Fruit fly (Drosophila melanogaster): Measurements from ENCODE around the gene CG6813.
A peak's percentile ranks its signal among the peaks of the same experiment; 100 is the strongest.

CG6813 gene

DNA sequence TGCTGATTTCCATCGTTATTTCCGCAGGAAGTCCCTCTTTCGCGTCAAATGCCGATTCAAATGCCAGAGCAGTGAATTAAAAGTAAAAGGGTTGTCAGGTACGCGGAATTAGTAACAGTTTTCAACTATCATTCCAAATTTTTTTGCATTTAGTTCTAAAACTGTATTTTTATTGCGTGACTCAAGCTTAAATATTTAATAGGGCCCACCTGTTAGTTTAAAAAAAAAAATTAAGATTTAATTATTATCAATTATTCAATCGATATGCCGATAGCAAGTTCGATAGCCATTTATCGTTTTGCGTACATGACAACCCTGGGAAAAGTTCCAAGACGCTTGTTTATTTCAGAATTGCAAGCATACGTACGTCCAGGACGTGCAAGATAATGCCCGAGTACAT, 3.4 kb downstream of the CG6813 start, which contains the start of gene CG14711 (continued):
- TF ChIP-seq oc (tag; optimal IDR thresholded peaks at IDR 0.05) (peak; percentile 81), Nf-YB (GFP tag; optimal IDR thresholded peaks at IDR 0.05) (peak; percentile 67), nau (GFP tag; optimal IDR thresholded peaks at IDR 0.05) (no peak), Fer1 (GFP tag; optimal IDR thresholded peaks at IDR 0.05) (peak; percentile 88), CG17361 (GFP tag; IDR thresholded peaks at IDR 0.05) (peak; percentile 85), run (tag; optimal IDR thresholded peaks at IDR 0.05) (no peak), dimm (GFP tag; IDR thresholded peaks at IDR 0.05) (0 out of 2 replicates have a peak, but pooled peaks have one; percentile 34), sr (GFP tag; IDR thresholded peaks at IDR 0.05) (no peak), CG31388 (GFP tag; optimal IDR thresholded peaks at IDR 0.05) (peak; percentile 62), crp (GFP tag; optimal IDR thresholded peaks at IDR 0.05) (peak in 1 of 2 experiments; percentile 52), ERR (GFP tag; optimal IDR thresholded peaks at IDR 0.05) (no peak), Dref (GFP tag; IDR thresholded peaks at IDR 0.05) (peak; percentile 77), NK7.1 (GFP tag; optimal IDR thresholded peaks at IDR 0.05) (no peak), caup (GFP tag; optimal IDR thresholded peaks at IDR 0.05; ENCODE audit: severe bottlenecking) (peak; percentile 83), dati (GFP tag; IDR thresholded peaks at IDR 0.05) (no peak; the same call in 1 of the 2 replicates), Nf-YA (GFP tag; IDR thresholded peaks at IDR 0.05) (peak; percentile 72), prd (optimal IDR thresholded peaks at IDR 0.05) (no peak), prd (GFP tag; IDR thresholded peaks at IDR 0.05) (peak; percentile 85), hbn (GFP tag; IDR thresholded peaks at IDR 0.05; ENCODE audit: partially characterized antibody) (peak; percentile 82), Taf1 (GFP tag; IDR thresholded peaks at IDR 0.05) (peak; percentile 51), CG10462 (GFP tag; optimal IDR thresholded peaks at IDR 0.05) (peak; percentile 83), Fer3 (tag; optimal IDR thresholded peaks at IDR 0.05) (peak; percentile 84), gro (GFP tag; optimal IDR thresholded peaks at IDR 0.05) (peak; percentile 43), Gug (GFP tag; IDR thresholded peaks at IDR 0.05) (peak; percentile 72; the same call in 3 of the 4 replicates), grau (tag; optimal IDR thresholded peaks at IDR 0.05) (peak; percentile 85), CG14441 (GFP tag; IDR thresholded peaks at IDR 0.05) (peak; percentile 84), zf30C (GFP tag; optimal IDR thresholded peaks at IDR 0.05) (no peak), luna (GFP tag; optimal IDR thresholded peaks at IDR 0.05) (no peak), CG7928 (GFP tag; optimal IDR thresholded peaks at IDR 0.05) (peak; percentile 14), CG1529 (GFP tag; optimal IDR thresholded peaks at IDR 0.05) (peak; percentile 69), Meics (GFP tag; optimal IDR thresholded peaks at IDR 0.05) (peak; percentile 79), Blimp-1 (GFP tag; optimal IDR thresholded peaks at IDR 0.05) (no peak), jing (GFP tag; optimal IDR thresholded peaks at IDR 0.05) (no peak), aop (GFP tag; IDR thresholded peaks at IDR 0.05) (no peak), CG11247 (GFP tag; IDR thresholded peaks at IDR 0.05) (peak; percentile 68), sqz (GFP tag; optimal IDR thresholded peaks at IDR 0.05) (no peak), Xbp1 (GFP tag; optimal IDR thresholded peaks at IDR 0.05) (peak; percentile 92), CG4854 (GFP tag; optimal IDR thresholded peaks at IDR 0.05) (peak; percentile 65), eyg (GFP tag; optimal IDR thresholded peaks at IDR 0.05) (peak; percentile 38), NFAT (GFP tag; IDR thresholded peaks at IDR 0.05) (peak; percentile 84), wek (GFP tag; optimal IDR thresholded peaks at IDR 0.05) (peak; percentile 32), CG4360 (GFP tag; IDR thresholded peaks at IDR 0.05) (peak; percentile 61; the same call in 1 of the 2 replicates), ase (GFP tag; IDR thresholded peaks at IDR 0.05) (peak; percentile 87), slp2 (GFP tag; optimal IDR thresholded peaks at IDR 0.05) (peak; percentile 24), CG12942 (GFP tag; optimal IDR thresholded peaks at IDR 0.05) (peak; percentile 86), CG7963 (GFP tag; IDR thresholded peaks at IDR 0.05; ENCODE audit: partially characterized antibody) (peak; percentile 43; the same call in 1 of the 3 replicates), CG5953 (GFP tag; IDR thresholded peaks at IDR 0.05) (peak; percentile 61), CG16779 (GFP tag; IDR thresholded peaks at IDR 0.05) (0 out of 2 replicates have a peak, but pooled peaks have one; percentile 57), tna (GFP tag; IDR thresholded peaks at IDR 0.05; ENCODE audit: partially characterized antibody) (peak; percentile 63; the same call in 1 of the 2 replicates), ash1 (GFP tag; optimal IDR thresholded peaks at IDR 0.05) (no peak), H2.0 (GFP tag; IDR thresholded peaks at IDR 0.05) (peak; percentile 86)

Measured in whole organism, embryonic.